Worm (Caenorhabditis elegans) whole organism, late embryonic: ENCODE results near the gene C38C6.3.

Experiments
- ama-1 ChIP-seq: fragments of 150-350 bp; optimal IDR thresholded peaks from 2 replicates; lab custom pipeline; 2014
- ceh-45 ChIP-seq: fragments of 200-800 bp; sonication (Bioruptor generic); IDR thresholded peaks from 2 replicates; pipeline ENCODE4 v1.3.6; 2022; ENCODE audit warnings: missing genetic modification reagents, missing genetic modification characterization, missing compliant biosample characterization
- ceh-9 ChIP-seq: sonication (generic microtip); optimal IDR thresholded peaks from 2 replicates; lab custom pipeline; 2016; ENCODE audit warnings: mild to moderate bottlenecking, missing genetic modification characterization, inconsistent platforms, missing compliant biosample characterization
- elt-2 ChIP-seq: sonication (generic microtip); optimal IDR thresholded peaks from 2 replicates; lab custom pipeline; 2016; ENCODE audit warnings: missing genetic modification reagents, missing genetic modification characterization, missing compliant biosample characterization
- fkh-10 ChIP-seq: fragments of 150-350 bp; optimal IDR thresholded peaks from 2 replicates; lab custom pipeline; 2014; ENCODE audit warnings: missing biosample characterization, missing genetic modification reagents, missing genetic modification characterization
- hlh-13 ChIP-seq: fragments of 200-800 bp; sonication (Bioruptor generic); optimal IDR thresholded peaks from 2 replicates; lab custom pipeline; 2018; ENCODE audit warnings: mild to moderate bottlenecking, missing genetic modification characterization, missing compliant biosample characterization
- hlh-15 ChIP-seq: sonication (generic microtip); optimal IDR thresholded peaks from 2 replicates; lab custom pipeline; 2016; ENCODE audit warnings: missing genetic modification characterization, missing compliant biosample characterization
- madf-2 ChIP-seq: sonication (generic microtip); optimal IDR thresholded peaks from 2 replicates; lab custom pipeline; 2017; ENCODE audit warnings: missing genetic modification characterization, missing compliant biosample characterization
- nhr-11 ChIP-seq: fragments of 150-350 bp; optimal IDR thresholded peaks from 2 replicates; lab custom pipeline; 2014; ENCODE audit warnings: missing biosample characterization, missing genetic modification characterization
- pag-3 ChIP-seq: sonication (generic microtip); optimal IDR thresholded peaks from 2 replicates; lab custom pipeline; 2016; ENCODE audit warnings: missing compliant biosample characterization, missing genetic modification characterization, borderline replicate concordance
- pha-2 ChIP-seq: sonication (generic microtip); optimal IDR thresholded peaks from 2 replicates; lab custom pipeline; 2017; ENCODE audit warnings: mild to moderate bottlenecking, missing genetic modification characterization, missing compliant biosample characterization
- pros-1 ChIP-seq: fragments of 150-350 bp; optimal IDR thresholded peaks from 2 replicates; lab custom pipeline; 2014; ENCODE audit warnings: missing biosample characterization, missing genetic modification reagents, missing genetic modification characterization
- sdc-2 ChIP-seq: sonication (generic microtip); optimal IDR thresholded peaks from 2 replicates; lab custom pipeline; 2016; ENCODE audit warnings: missing genotype, missing genetic modification characterization, missing compliant biosample characterization
- unc-3 ChIP-seq, 2 experiments: fragments of 200-800 bp in 1 of 2; sonication (Bioruptor generic) in 1 of 2; sonication (generic microtip) in 1 of 2; conservative IDR thresholded peaks in 1 of 2; optimal IDR thresholded peaks in 1 of 2; 2 replicates each; pipeline versions ENCODE4 v1.3.6 to Lab custom; 2016 to 2022; ENCODE audit warnings: missing compliant biosample characterization in 2 of 2, missing genetic modification characterization in 2 of 2, missing genetic modification reagents in 1 of 2

DNA sequence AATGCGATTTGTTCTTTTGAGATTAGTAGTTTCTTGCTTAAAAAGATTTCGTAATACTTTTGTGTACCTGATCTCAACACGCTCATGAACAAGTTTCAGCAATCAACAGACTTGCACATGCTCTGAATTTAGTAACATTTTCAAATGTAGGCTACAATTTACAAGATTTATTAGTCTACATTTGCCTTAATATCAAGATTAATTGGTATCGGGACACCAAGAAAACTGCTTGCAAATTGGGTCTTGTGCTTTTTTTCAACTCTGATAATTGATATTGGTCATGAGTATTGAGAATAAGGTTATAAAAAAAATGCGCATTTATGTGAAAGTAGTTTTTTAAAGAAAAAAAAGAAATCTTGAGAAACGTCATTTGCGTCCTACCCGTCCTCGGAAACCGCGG is 40.3 kb upstream of the C38C6.3 start:
- TF ChIP-seq fkh-10 (no peak), pag-3 (no peak), ceh-9 (tag; lab: Kevin White, UChicago) (no peak), hlh-13 (no peak), ceh-45 (GFP tag; lab: Robert Waterston, UW) (no peak), pros-1 (no peak), pha-2 (tag; lab: Kevin White, UChicago) (no peak), ama-1 (lab: Kevin White, UChicago) (no peak), nhr-11 (tag; lab: Kevin White, UChicago) (no peak), sdc-2 (no peak), elt-2 (no peak), unc-3 (GFP tag; conservative IDR thresholded peaks at IDR 0.05; lab: Robert Waterston, UW) (no peak), unc-3 (tag; optimal IDR thresholded peaks at IDR 0.05; lab: Kevin White, UChicago) (no peak), hlh-15 (tag; lab: Kevin White, UChicago) (no peak), madf-2 (tag; lab: Kevin White, UChicago) (no peak)
